Fruit fly (Drosophila melanogaster) whole organism, embryonic: ENCODE results near the gene her.
A peak's percentile ranks its signal among the peaks of the same experiment; 100 is the strongest.

ENCODE experiments used
- B-H2 ChIP-seq: fragments of 200-800 bp; sonication (Bioruptor generic); optimal IDR thresholded peaks from 2 replicates; lab custom pipeline; 2018; ENCODE audit warnings: missing biosample characterization, mild to moderate bottlenecking, missing genetic modification characterization
- CG10654 ChIP-seq: fragments of 200-800 bp; sonication (Bioruptor generic); optimal IDR thresholded peaks from 2 replicates; lab custom pipeline; 2016; ENCODE audit warnings: missing biosample characterization, missing genetic modification characterization
- CG11504 ChIP-seq: fragments of 200-800 bp; sonication (Bioruptor generic); optimal IDR thresholded peaks from 3 replicates; lab custom pipeline; 2019; ENCODE audit warnings: missing biosample characterization, mild to moderate bottlenecking, missing genetic modification characterization, moderate library complexity
- CG12155 ChIP-seq: fragments of 200-800 bp; sonication (Bioruptor generic); optimal IDR thresholded peaks from 3 replicates; lab custom pipeline; 2016; ENCODE audit warnings: missing biosample characterization, missing genetic modification characterization
- CG12659 ChIP-seq: fragments of 200-800 bp; sonication (Bioruptor generic); optimal IDR thresholded peaks from 3 replicates; lab custom pipeline; 2017; ENCODE audit warnings: mild to moderate bottlenecking, missing biosample characterization, missing genetic modification reagents, missing genetic modification characterization
- CG13296 ChIP-seq: fragments of 200-800 bp; sonication (Bioruptor generic); optimal IDR thresholded peaks from 3 replicates; lab custom pipeline; 2018; ENCODE audit warnings: missing biosample characterization, mild to moderate bottlenecking, missing genetic modification characterization
- CG13894 ChIP-seq: fragments of 200-800 bp; sonication (Bioruptor generic); optimal IDR thresholded peaks from 3 replicates; lab custom pipeline; 2018; ENCODE audit warnings: missing biosample characterization, mild to moderate bottlenecking, missing genetic modification characterization, moderate library complexity
- CG15269 ChIP-seq: fragments of 200-800 bp; sonication (Bioruptor generic); optimal IDR thresholded peaks from 2 replicates; lab custom pipeline; 2018; ENCODE audit warnings: missing biosample characterization, mild to moderate bottlenecking, missing genetic modification characterization, moderate library complexity
- CG15479 ChIP-seq: fragments of 200-800 bp; sonication (Bioruptor generic); optimal IDR thresholded peaks from 3 replicates; lab custom pipeline; 2019; ENCODE audit warnings: missing biosample characterization, mild to moderate bottlenecking, missing genetic modification characterization, moderate library complexity
- CG17359 ChIP-seq: fragments of 200-800 bp; sonication (Bioruptor generic); optimal IDR thresholded peaks from 3 replicates; lab custom pipeline; 2018; ENCODE audit warnings: missing biosample characterization, mild to moderate bottlenecking, missing genetic modification characterization, moderate library complexity
- CG17829 ChIP-seq: fragments of 200-800 bp; optimal IDR thresholded peaks from 2 replicates; lab custom pipeline; 2019; ENCODE audit warnings: missing biosample characterization, mild to moderate bottlenecking, missing genetic modification characterization, moderate library complexity
- CG2116 ChIP-seq: fragments of 200-800 bp; sonication (Bioruptor generic); optimal IDR thresholded peaks from 3 replicates; lab custom pipeline; 2018; ENCODE audit warnings: missing biosample characterization, mild to moderate bottlenecking, missing genetic modification characterization
- CG2712 ChIP-seq: fragments of 200-800 bp; optimal IDR thresholded peaks from 3 replicates; lab custom pipeline; 2019; ENCODE audit warnings: missing biosample characterization, mild to moderate bottlenecking, missing genetic modification characterization, moderate library complexity
- CG31224 ChIP-seq: fragments of 200-800 bp; sonication (Bioruptor generic); IDR thresholded peaks from 2 replicates; pipeline ENCODE4 v1.3.6; 2022; ENCODE audit warnings: missing biosample characterization, missing genetic modification characterization
- CG32767 ChIP-seq: fragments of 200-800 bp; sonication (Bioruptor generic); IDR thresholded peaks from 2 replicates; pipeline ENCODE4 v1.3.6; 2022; ENCODE audit warnings: missing biosample characterization, missing genetic modification characterization
- CG3995 ChIP-seq: fragments of 200-800 bp; sonication (Bioruptor generic); optimal IDR thresholded peaks from 3 replicates; lab custom pipeline; 2016; ENCODE audit warnings: missing biosample characterization, missing genetic modification characterization
- CG4328 ChIP-seq: fragments of 200-800 bp; sonication (Bioruptor generic); optimal IDR thresholded peaks from 3 replicates; lab custom pipeline; 2017; ENCODE audit warnings: missing biosample characterization, missing genetic modification reagents, missing genetic modification characterization
- CG4707 ChIP-seq: fragments of 200-800 bp; sonication (Bioruptor generic); optimal IDR thresholded peaks from 2 replicates; lab custom pipeline; 2018; ENCODE audit warnings: missing biosample characterization, mild to moderate bottlenecking, missing genetic modification characterization, moderate library complexity
- CG6654 ChIP-seq: fragments of 200-800 bp; sonication (Bioruptor generic); optimal IDR thresholded peaks from 2 replicates; lab custom pipeline; 2017; ENCODE audit warnings: missing biosample characterization, mild to moderate bottlenecking, missing genetic modification characterization
- CG6813 ChIP-seq: fragments of 200-800 bp; sonication (Bioruptor generic); optimal IDR thresholded peaks from 2 replicates; lab custom pipeline; 2017; ENCODE audit warnings: missing biosample characterization, missing genetic modification characterization, mild to moderate bottlenecking, moderate library complexity, missing genetic modification reagents
- CG7839 ChIP-seq: fragments of 200-800 bp; sonication (Bioruptor generic); optimal IDR thresholded peaks from 3 replicates; lab custom pipeline; 2018; ENCODE audit warnings: missing biosample characterization, mild to moderate bottlenecking, missing genetic modification characterization, moderate library complexity
- CG9437 ChIP-seq: fragments of 200-800 bp; sonication (Bioruptor generic); optimal IDR thresholded peaks from 2 replicates; lab custom pipeline; 2018; ENCODE audit warnings: missing biosample characterization, mild to moderate bottlenecking, missing genetic modification characterization
- CoRest ChIP-seq: fragments of 200-800 bp; sonication (Bioruptor generic); optimal IDR thresholded peaks from 3 replicates; lab custom pipeline; 2018; ENCODE audit warnings: missing biosample characterization, mild to moderate bottlenecking, missing genetic modification characterization, moderate library complexity
- D19A ChIP-seq: fragments of 200-800 bp; optimal IDR thresholded peaks from 3 replicates; lab custom pipeline; 2019; ENCODE audit warnings: missing biosample characterization, mild to moderate bottlenecking, missing genetic modification characterization, moderate library complexity
- Dek ChIP-seq: fragments of 200-800 bp; sonication (Bioruptor generic); optimal IDR thresholded peaks from 3 replicates; lab custom pipeline; 2019; ENCODE audit warnings: missing biosample characterization, mild to moderate bottlenecking, missing genetic modification characterization, moderate library complexity
- Fer3 ChIP-seq: fragments of 200-800 bp; sonication (Bioruptor generic); optimal IDR thresholded peaks from 2 replicates; lab custom pipeline; 2018; ENCODE audit warnings: missing biosample characterization, mild to moderate bottlenecking, missing genetic modification characterization, moderate library complexity
- HHEX ChIP-seq: fragments of 200-800 bp; sonication (Bioruptor generic); optimal IDR thresholded peaks from 3 replicates; lab custom pipeline; 2017; ENCODE audit warnings: missing biosample characterization, mild to moderate bottlenecking, missing genetic modification characterization, missing genetic modification reagents
- Hmr ChIP-seq: fragments of 200-800 bp; sonication (Bioruptor generic); optimal IDR thresholded peaks from 3 replicates; lab custom pipeline; 2017; ENCODE audit warnings: mild to moderate bottlenecking, missing biosample characterization, missing genetic modification reagents, missing genetic modification characterization
- Hr3 ChIP-seq: fragments of 200-800 bp; sonication (Bioruptor generic); optimal IDR thresholded peaks from 3 replicates; lab custom pipeline; 2016; ENCODE audit warnings: missing biosample characterization, missing genetic modification characterization
- Hr51 ChIP-seq, 2 experiments: fragments of 200-800 bp; sonication (Bioruptor generic); optimal IDR thresholded peaks; 2 replicates in 1 of 2; 3 replicates in 1 of 2; lab custom pipeline; 2016 to 2018; ENCODE audit warnings: missing biosample characterization in 2 of 2, missing genetic modification characterization in 2 of 2, mild to moderate bottlenecking in 1 of 2, moderate library complexity in 1 of 2
- Med ChIP-seq: fragments of 200-800 bp; sonication (Bioruptor generic); peaks from one replicate; lab custom pipeline; 2016; ENCODE audit warnings: missing biosample characterization, missing genetic modification characterization, mild to moderate bottlenecking, inconsistent platforms, moderate library complexity
- NfI ChIP-seq: fragments of 200-800 bp; sonication (Bioruptor generic); optimal IDR thresholded peaks from 3 replicates; lab custom pipeline; 2018; ENCODE audit warnings: missing biosample characterization, mild to moderate bottlenecking, missing genetic modification characterization, moderate library complexity
- Trl ChIP-seq, 3 experiments: fragments of >200 bp in 2 of 3; fragments of 200-800 bp in 1 of 3; sonication (Bioruptor generic) in 1 of 3; optimal IDR thresholded peaks; 2 replicates in 1 of 3; 3 replicates in 2 of 3; lab custom pipeline; 2016 to 2017; ENCODE audit warnings: missing biosample characterization in 1 of 3, missing genetic modification characterization in 1 of 3
- al ChIP-seq: fragments of 200-800 bp; sonication (Bioruptor generic); IDR thresholded peaks from 2 replicates; pipeline ENCODE4 v1.3.6; 2022; ENCODE audit warnings: missing biosample characterization, missing genetic modification characterization
- bcd ChIP-seq: fragments of 200-800 bp; sonication (Bioruptor generic); optimal IDR thresholded peaks from 2 replicates; lab custom pipeline; 2017; ENCODE audit warnings: missing biosample characterization, mild to moderate bottlenecking, missing genetic modification characterization
- danr ChIP-seq: fragments of 200-800 bp; sonication (Bioruptor generic); IDR thresholded peaks from 2 replicates; pipeline ENCODE4 v1.3.6; 2022; ENCODE audit warnings: missing biosample characterization, missing genetic modification characterization
- dpn ChIP-seq, 2 experiments: fragments of 200-800 bp; sonication (Bioruptor generic); optimal IDR thresholded peaks; 3 replicates each; lab custom pipeline; 2016; ENCODE audit warnings: missing biosample characterization in 2 of 2, missing genetic modification characterization in 2 of 2
- fd3F ChIP-seq: fragments of 200-800 bp; sonication (Bioruptor generic); optimal IDR thresholded peaks from 2 replicates; lab custom pipeline; 2018; ENCODE audit warnings: missing biosample characterization, mild to moderate bottlenecking, missing genetic modification characterization, moderate library complexity
- fd96Cb ChIP-seq: fragments of 200-800 bp; sonication (Bioruptor generic); optimal IDR thresholded peaks from 2 replicates; lab custom pipeline; 2018; ENCODE audit warnings: missing biosample characterization, mild to moderate bottlenecking, missing genetic modification characterization, moderate library complexity
- gem ChIP-seq: fragments of 200-800 bp; sonication (Bioruptor generic); optimal IDR thresholded peaks from 2 replicates; lab custom pipeline; 2019; ENCODE audit warnings: missing biosample characterization, mild to moderate bottlenecking, missing genetic modification characterization, moderate library complexity
- maf-S ChIP-seq: fragments of 200-800 bp; sonication (Bioruptor generic); optimal IDR thresholded peaks from 2 replicates; lab custom pipeline; 2016; ENCODE audit warnings: missing biosample characterization, missing genetic modification characterization
- org-1 ChIP-seq: fragments of 200-800 bp; sonication (Bioruptor generic); optimal IDR thresholded peaks from 2 replicates; lab custom pipeline; 2017; ENCODE audit warnings: missing biosample characterization, missing genetic modification characterization
- phol ChIP-seq: fragments of 200-800 bp; sonication (Bioruptor generic); optimal IDR thresholded peaks from 3 replicates; lab custom pipeline; 2018; ENCODE audit warnings: missing biosample characterization, mild to moderate bottlenecking, missing genetic modification characterization, moderate library complexity
- salm ChIP-seq: fragments of 200-800 bp; sonication (Bioruptor generic); optimal IDR thresholded peaks from 2 replicates; lab custom pipeline; 2018; ENCODE audit warnings: missing biosample characterization, mild to moderate bottlenecking, missing genetic modification characterization
- ssp ChIP-seq: fragments of 200-800 bp; sonication (Bioruptor generic); IDR thresholded peaks from 2 replicates; pipeline ENCODE4 v1.3.6; 2022; ENCODE audit warnings: missing biosample characterization, missing genetic modification characterization
- twi ChIP-seq: fragments of 200-800 bp; optimal IDR thresholded peaks from 2 replicates; lab custom pipeline; 2019; ENCODE audit warnings: missing biosample characterization, mild to moderate bottlenecking, missing genetic modification characterization, moderate library complexity
- unpg ChIP-seq: fragments of 200-800 bp; sonication (Bioruptor generic); optimal IDR thresholded peaks from 3 replicates; lab custom pipeline; 2018; ENCODE audit warnings: missing biosample characterization, mild to moderate bottlenecking, missing genetic modification characterization, moderate library complexity

Gene her

DNA sequence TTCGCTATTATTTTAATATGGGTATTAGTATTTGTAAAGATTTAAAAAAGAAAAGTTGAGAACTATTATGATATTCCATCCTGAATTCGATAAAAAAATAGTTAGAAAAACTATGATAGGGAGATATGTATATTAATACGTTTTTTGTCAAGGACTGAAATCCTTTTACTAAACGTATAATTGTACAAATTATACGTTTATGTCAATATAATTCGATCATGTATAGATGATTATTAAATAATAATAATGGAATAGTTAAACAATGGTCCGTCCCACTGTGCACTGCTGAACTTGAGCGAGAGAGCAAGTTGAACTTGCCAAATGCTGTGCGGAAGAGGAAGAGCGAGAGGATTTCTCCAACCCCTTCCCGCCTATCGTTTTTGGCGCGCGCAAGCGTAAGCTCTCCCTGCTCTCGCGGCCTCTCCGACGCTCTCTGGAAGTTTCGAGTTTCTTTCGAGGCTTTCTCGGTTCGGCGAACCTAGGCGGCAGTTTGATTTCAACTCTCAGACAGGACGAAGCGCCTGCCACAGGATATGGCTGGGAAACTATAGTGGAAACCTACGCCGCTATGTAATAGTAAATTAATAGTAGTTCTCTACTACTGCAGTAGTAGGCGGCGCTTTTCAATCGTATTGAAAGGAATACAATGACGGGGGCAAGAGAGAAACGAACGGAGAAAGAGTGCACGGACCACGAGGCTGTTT, 8.1 kb downstream of the her start (continued):
- TF ChIP-seq ssp (no peak; the same call in 1 of the 2 replicates), CG4328 (peak; percentile 6), NfI (GFP tag; lab: Kevin White, UChicago) (peak; percentile 22), CG31224 (GFP tag; lab: Robert Waterston, UW) (no peak), D19A (peak; percentile 63), Hr51 (GFP tag; optimal IDR thresholded peaks at IDR 0.05; lab: Kevin White, UChicago) (peak in 1 of 2 experiments; percentile 85), CG17829 (peak; percentile 39), twi (tag; lab: Kevin White, UChicago) (peak; percentile 15), CG15269 (tag; lab: Kevin White, UChicago) (peak; percentile 77), CG11504 (tag; lab: Kevin White, UChicago) (peak; percentile 84), org-1 (GFP tag; lab: Kevin White, UChicago) (peak; percentile 54), HHEX (GFP tag; lab: Kevin White, UChicago) (peak; percentile 59), CG2712 (tag; lab: Kevin White, UChicago) (peak; percentile 67), salm (tag; lab: Kevin White, UChicago) (peak; percentile 20), Trl (optimal IDR thresholded peaks at IDR 0.05; lab: Kevin White, UChicago) (peak; percentile 68 to 76), Trl (GFP tag; optimal IDR thresholded peaks at IDR 0.05; lab: Kevin White, UChicago) (no peak), CG7839 (peak; percentile 82), B-H2 (peak; percentile 31), CG13894 (tag; lab: Kevin White, UChicago) (peak; percentile 14), CG6654 (GFP tag; lab: Kevin White, UChicago) (peak; percentile 7), Hmr (GFP tag; lab: Kevin White, UChicago) (peak; percentile 78), Med (GFP tag; lab: Kevin White, UChicago) (peak; percentile 56), CoRest (tag; lab: Kevin White, UChicago) (peak; percentile 81), maf-S (GFP tag; lab: Kevin White, UChicago) (no peak), danr (0 out of 2 replicates have a peak, but pooled peaks have one; percentile 5), gem (tag; lab: Kevin White, UChicago) (peak; percentile 87), fd96Cb (tag; lab: Kevin White, UChicago) (peak; percentile 65), bcd (GFP tag; lab: Kevin White, UChicago) (peak; percentile 52), unpg (peak; percentile 63), CG9437 (GFP tag; lab: Kevin White, UChicago) (peak; percentile 43), dpn (GFP tag; optimal IDR thresholded peaks at IDR 0.05; lab: Kevin White, UChicago) (peak in 1 of 2 experiments; percentile 10), CG17359 (tag; lab: Kevin White, UChicago) (peak; percentile 33), CG12155 (GFP tag; lab: Kevin White, UChicago) (peak; percentile 28), Fer3 (peak; percentile 57), fd3F (peak; percentile 56), phol (tag; lab: Kevin White, UChicago) (peak; percentile 80), CG15479 (GFP tag; lab: Kevin White, UChicago) (no peak), CG6813 (GFP tag; lab: Kevin White, UChicago) (peak; percentile 62), Hr3 (peak; percentile 58), CG10654 (GFP tag; lab: Kevin White, UChicago) (peak; percentile 24), CG13296 (peak; percentile 68), CG3995 (GFP tag; lab: Kevin White, UChicago) (no peak), CG2116 (GFP tag; lab: Kevin White, UChicago) (peak; percentile 2), CG12659 (peak; percentile 59), al (no peak), Dek (tag; lab: Kevin White, UChicago) (peak; percentile 45), CG32767 (GFP tag; lab: Robert Waterston, UW) (peak; percentile 12; the same call in 1 of the 2 replicates), CG4707 (peak; percentile 65)
